Worm (Caenorhabditis elegans): Measurements from ENCODE around the gene msrp-6.

- TF ChIP-seq egl-27 (tag; optimal IDR thresholded peaks at IDR 0.05) (no peak), nhr-6 (tag; optimal IDR thresholded peaks at IDR 0.05) (no peak)
These were observed 33.8 kb upstream of the msrp-6 start, which contains the start of gene sri-36 for ce11 chrII:2585493-2585892.
